Fruit fly (Drosophila melanogaster): ENCODE data around the gene CG14024.

DNA sequence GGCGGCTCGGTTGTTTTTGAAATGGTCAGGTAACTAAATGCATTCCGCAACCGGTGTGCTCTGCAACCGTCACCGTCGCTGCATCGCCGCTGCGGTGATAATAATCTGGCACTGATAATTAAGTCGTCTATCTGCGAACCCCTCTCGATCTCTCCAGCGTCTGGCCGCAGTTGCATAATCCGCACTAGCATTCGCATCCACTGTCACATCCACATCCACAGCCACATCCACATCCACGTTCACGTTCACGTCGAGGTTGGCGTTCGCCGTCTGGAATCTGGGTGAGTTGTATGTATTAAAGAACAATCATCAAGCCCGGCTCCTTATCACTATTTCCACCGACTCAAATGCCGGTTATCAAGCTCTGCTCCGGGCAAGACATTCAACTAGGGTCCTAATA, 17.9 kb upstream of the CG14024 start:
- no peak for TF ChIP-seq CTCF (optimal IDR thresholded peaks at IDR 0.05)
- no peak for TF ChIP-seq CG8478 (optimal IDR thresholded peaks at IDR 0.05)
